Fruit fly (Drosophila melanogaster) whole organism, prepupa: ENCODE results near the gene CG15923.

Experiments used
- CG10631 ChIP-seq: fragments of 200-800 bp; sonication (Bioruptor generic); optimal IDR thresholded peaks from 2 replicates; lab custom pipeline; 2016; ENCODE audit warnings: missing biosample characterization, missing genetic modification characterization
- CG11294 ChIP-seq: fragments of 200-800 bp; sonication (Bioruptor generic); IDR thresholded peaks from 2 replicates; pipeline ENCODE4 v1.3.6; 2022; ENCODE audit warnings: missing biosample characterization, missing genetic modification characterization
- CG16779 ChIP-seq: fragments of 200-800 bp; sonication (Bioruptor generic); optimal IDR thresholded peaks from 3 replicates; lab custom pipeline; 2017; ENCODE audit warnings: missing biosample characterization, mild to moderate bottlenecking, missing genetic modification characterization
- CG6792 ChIP-seq: fragments of 200-800 bp; sonication (Bioruptor generic); optimal IDR thresholded peaks from 3 replicates; lab custom pipeline; 2016; ENCODE audit warnings: missing biosample characterization, missing genetic modification characterization
- CG6854 ChIP-seq: fragments of 200-800 bp; sonication (Bioruptor generic); optimal IDR thresholded peaks from 2 replicates; lab custom pipeline; 2017; ENCODE audit warnings: missing biosample characterization, mild to moderate bottlenecking, missing genetic modification characterization
- Gug ChIP-seq: fragments of 200-800 bp; sonication (Bioruptor generic); IDR thresholded peaks from 2 replicates; pipeline ENCODE4 v1.3.6; 2022; ENCODE audit warnings: missing biosample characterization, missing genetic modification characterization
- Hr38 ChIP-seq: sonication (Bioruptor generic); optimal IDR thresholded peaks from 2 replicates; lab custom pipeline; 2016; ENCODE audit warnings: missing biosample characterization, missing genetic modification characterization
- Hr39 ChIP-seq: fragments of 200-800 bp; sonication (Bioruptor generic); optimal IDR thresholded peaks from 2 replicates; lab custom pipeline; 2016; ENCODE audit warnings: missing biosample characterization, missing genetic modification characterization
- Hr4 ChIP-seq: fragments of 200-800 bp; sonication (Bioruptor generic); optimal IDR thresholded peaks from 3 replicates; lab custom pipeline; 2016; ENCODE audit warnings: missing biosample characterization, missing genetic modification characterization
- dsx ChIP-seq: fragments of 200-800 bp; optimal IDR thresholded peaks from 3 replicates; lab custom pipeline; 2019; ENCODE audit warnings: missing biosample characterization, mild to moderate bottlenecking, missing genetic modification characterization, moderate library complexity; ENCODE audit not compliant: poor library complexity, severe bottlenecking
- eg ChIP-seq: fragments of 200-800 bp; sonication (Bioruptor generic); IDR thresholded peaks from 3 replicates; pipeline ENCODE4 v1.3.6; 2022; ENCODE audit warnings: missing biosample characterization, missing genetic modification characterization
- fd85E ChIP-seq: fragments of 200-800 bp; sonication (Bioruptor generic); optimal IDR thresholded peaks from 3 replicates; lab custom pipeline; 2016; ENCODE audit warnings: missing biosample characterization, missing genetic modification characterization
- spab ChIP-seq: fragments of 200-800 bp; sonication (Bioruptor generic); optimal IDR thresholded peaks from 2 replicates; lab custom pipeline; 2017; ENCODE audit warnings: missing biosample characterization, mild to moderate bottlenecking, missing genetic modification characterization, missing genetic modification reagents
- ss ChIP-seq, 2 experiments: fragments of 200-800 bp; sonication (Bioruptor generic); optimal IDR thresholded peaks; 2 replicates in 1 of 2; 3 replicates in 1 of 2; lab custom pipeline; 2017 to 2018; ENCODE audit warnings: mild to moderate bottlenecking in 2 of 2, missing biosample characterization in 2 of 2, missing genetic modification characterization in 2 of 2, moderate library complexity in 1 of 2

dm6 chr3R:20597407-20598325 is 19.0 kb downstream of the CG15923 start:
- TF ChIP-seq Hr39 (no peak), CG6792 (GFP tag; lab: Kevin White, UChicago) (no peak), CG11294 (GFP tag; lab: Robert Waterston, UW) (no peak), spab (no peak), eg (GFP tag; lab: Robert Waterston, UW) (no peak), CG10631 (no peak), Hr4 (GFP tag; lab: Kevin White, UChicago) (no peak), ss (GFP tag; optimal IDR thresholded peaks at IDR 0.05; lab: Kevin White, UChicago) (no peak), Hr38 (GFP tag; lab: Kevin White, UChicago) (no peak), dsx (GFP tag; lab: Kevin White, UChicago) (no peak), fd85E (GFP tag; lab: Kevin White, UChicago) (no peak), CG16779 (tag; lab: Kevin White, UChicago) (no peak), Gug (GFP tag; lab: Robert Waterston, UW) (no peak), CG6854 (GFP tag; lab: Kevin White, UChicago) (no peak)
